Fruit fly (Drosophila melanogaster): ENCODE results near the gene CG15642.

- TF ChIP-seq CG8478 (optimal IDR thresholded peaks at IDR 0.05) (no peak), CTCF (optimal IDR thresholded peaks at IDR 0.05) (no peak)
Observed at dm6 chrX:15450327-15450644, 17.3 kb downstream of the CG15642 start.

Data from S2 (cell line).